Fruit fly (Drosophila melanogaster): Measurements from ENCODE around the gene Nup205.

The Nup205 gene

dm6 chrX:19876836-19877468, 24.9 kb downstream of the Nup205 start (continued):
- TF ChIP-seq MBD-R2 (GFP tag; IDR thresholded peaks at IDR 0.05) (no peak), CG30020 (tag; optimal IDR thresholded peaks at IDR 0.05) (no peak), bab2 (GFP tag; optimal IDR thresholded peaks at IDR 0.05) (no peak), gcm (GFP tag; optimal IDR thresholded peaks at IDR 0.05) (no peak), fd64A (GFP tag; optimal IDR thresholded peaks at IDR 0.05) (no peak), CG42726 (GFP tag; IDR thresholded peaks at IDR 0.05; ENCODE audit: partially characterized antibody) (no peak), pnt (GFP tag; optimal IDR thresholded peaks at IDR 0.05) (no peak), CG2116 (GFP tag; optimal IDR thresholded peaks at IDR 0.05) (no peak), CG18599 (GFP tag; optimal IDR thresholded peaks at IDR 0.05) (no peak), HLH4C (GFP tag; IDR thresholded peaks at IDR 0.05; ENCODE audit: partially characterized antibody) (no peak), ab (GFP tag; optimal IDR thresholded peaks at IDR 0.05) (no peak), CG7556 (GFP tag; optimal IDR thresholded peaks at IDR 0.05) (peak; percentile 46), CG7372 (GFP tag; IDR thresholded peaks at IDR 0.05) (no peak), CG8281 (tag; optimal IDR thresholded peaks at IDR 0.05) (no peak), Sox100B (GFP tag; optimal IDR thresholded peaks at IDR 0.05) (peak; percentile 54), CG30431 (GFP tag; optimal IDR thresholded peaks at IDR 0.05) (no peak), Nf-YA (GFP tag; IDR thresholded peaks at IDR 0.05) (no peak), CG9609 (GFP tag; optimal IDR thresholded peaks at IDR 0.05) (no peak), CG12744 (GFP tag; optimal IDR thresholded peaks at IDR 0.05) (no peak), ci (GFP tag; IDR thresholded peaks at IDR 0.05) (no peak), E2f2 (GFP tag; IDR thresholded peaks at IDR 0.05) (no peak), CG1647 (GFP tag; optimal IDR thresholded peaks at IDR 0.05) (no peak), Hmr (GFP tag; optimal IDR thresholded peaks at IDR 0.05) (no peak), ken (GFP tag; IDR thresholded peaks at IDR 0.05) (no peak), gem (tag; optimal IDR thresholded peaks at IDR 0.05) (peak; percentile 63), CG2120 (GFP tag; optimal IDR thresholded peaks at IDR 0.05) (no peak), Bteb2 (GFP tag; optimal IDR thresholded peaks at IDR 0.05) (no peak), Stat92E (GFP tag; optimal IDR thresholded peaks at IDR 0.05) (no peak), B-H1 (GFP tag; IDR thresholded peaks at IDR 0.05) (no peak), bowl (GFP tag; IDR thresholded peaks at IDR 0.05) (no peak), cad (GFP tag; optimal IDR thresholded peaks at IDR 0.05) (no peak), emc (GFP tag; optimal IDR thresholded peaks at IDR 0.05) (no peak), stwl (tag; optimal IDR thresholded peaks at IDR 0.05) (no peak), CG18476 (GFP tag; optimal IDR thresholded peaks at IDR 0.05) (no peak), CG11696 (GFP tag; IDR thresholded peaks at IDR 0.05) (no peak), CG12769 (tag; optimal IDR thresholded peaks at IDR 0.05) (no peak), zen2 (GFP tag; IDR thresholded peaks at IDR 0.05; ENCODE audit: partially characterized antibody) (no peak), ase (GFP tag; IDR thresholded peaks at IDR 0.05) (no peak), ro (GFP tag; IDR thresholded peaks at IDR 0.05) (no peak), CG6813 (GFP tag; optimal IDR thresholded peaks at IDR 0.05) (no peak), CG31224 (GFP tag; IDR thresholded peaks at IDR 0.05) (no peak), CG32532 (GFP tag; IDR thresholded peaks at IDR 0.05) (no peak), tap (tag; optimal IDR thresholded peaks at IDR 0.05) (no peak), ATbp (GFP tag; optimal IDR thresholded peaks at IDR 0.05) (peak; percentile 53), pzg (GFP tag; optimal IDR thresholded peaks at IDR 0.05) (no peak), CG12299 (tag; optimal IDR thresholded peaks at IDR 0.05) (no peak), en (GFP tag; optimal IDR thresholded peaks at IDR 0.05) (no peak), Hsf (GFP tag; optimal IDR thresholded peaks at IDR 0.05) (peak; percentile 28), kah (GFP tag; optimal IDR thresholded peaks at IDR 0.05) (no peak), CrebB (tag; optimal IDR thresholded peaks at IDR 0.05) (no peak), CG17912 (GFP tag; optimal IDR thresholded peaks at IDR 0.05) (no peak)

Data from whole organism, embryonic.